Worm (Caenorhabditis elegans) whole organism, L4 larva: Measurements from ENCODE around the gene ucr-2.3.

Experiments used
- F10B5.3 ChIP-seq: sonication (generic microtip); optimal IDR thresholded peaks from 2 replicates; lab custom pipeline; 2016; ENCODE audit warnings: mild to moderate bottlenecking, missing genetic modification characterization, missing compliant biosample characterization
- F37D6.2 ChIP-seq: sonication (generic microtip); optimal IDR thresholded peaks from 2 replicates; lab custom pipeline; 2016; ENCODE audit warnings: mild to moderate bottlenecking, missing genetic modification characterization, missing compliant biosample characterization
- F44E2.7 ChIP-seq: fragments of 200-800 bp; sonication (Bioruptor generic); IDR thresholded peaks from 2 replicates; pipeline ENCODE4 v2.1.2; 2022; ENCODE audit warnings: missing genetic modification characterization, missing compliant biosample characterization
- T26A8.4 ChIP-seq: fragments of 200-800 bp; sonication (Bioruptor generic); IDR thresholded peaks from 2 replicates; pipeline ENCODE4 v1.3.6; 2022; ENCODE audit warnings: missing genetic modification characterization, missing compliant biosample characterization
- Y105C5A.15 ChIP-seq: fragments of 200-800 bp; sonication (Bioruptor generic); IDR thresholded peaks from 2 replicates; pipeline ENCODE4 v1.3.6; 2022; ENCODE audit warnings: missing genetic modification characterization, missing compliant biosample characterization
- Y5F2A.4 ChIP-seq: fragments of 200-800 bp; sonication (Bioruptor generic); optimal IDR thresholded peaks from 2 replicates; lab custom pipeline; 2018; ENCODE audit warnings: mild to moderate bottlenecking, missing genetic modification characterization, missing compliant biosample characterization
- arid-1 ChIP-seq: fragments of 200-800 bp; sonication (Bioruptor generic); conservative IDR thresholded peaks from 2 replicates; pipeline ENCODE4 v1.3.6; 2022; ENCODE audit warnings: missing genetic modification reagents, missing genetic modification characterization, missing compliant biosample characterization
- ceh-44 ChIP-seq: fragments of 200-800 bp; sonication (Bioruptor generic); IDR thresholded peaks from 2 replicates; pipeline ENCODE4 v1.3.6; 2022; ENCODE audit warnings: missing genetic modification reagents, missing genetic modification characterization, missing compliant biosample characterization
- ceh-82 ChIP-seq: sonication (generic microtip); optimal IDR thresholded peaks from 2 replicates; lab custom pipeline; 2017; ENCODE audit warnings: missing biosample characterization, missing genetic modification characterization
- ces-1 ChIP-seq: fragments of 150-350 bp; sonication (generic microtip); optimal IDR thresholded peaks from 4 replicates; lab custom pipeline; 2014; ENCODE audit warnings: missing biosample characterization, missing genetic modification reagents, missing genetic modification characterization
- cey-2 ChIP-seq: sonication (generic microtip); optimal IDR thresholded peaks from 3 replicates; lab custom pipeline; 2017; ENCODE audit warnings: missing genetic modification characterization, mild to moderate bottlenecking, missing compliant biosample characterization, antibody characterized with exemption, borderline replicate concordance; ENCODE audit not compliant: insufficient read depth
- daf-8 ChIP-seq: fragments of 200-800 bp; sonication (Bioruptor generic); IDR thresholded peaks from 2 replicates; pipeline ENCODE4 v1.3.6; 2022; ENCODE audit warnings: missing genetic modification characterization, missing compliant biosample characterization
- dmd-6 ChIP-seq: fragments of 200-800 bp; sonication (Bioruptor generic); IDR thresholded peaks from 2 replicates; pipeline ENCODE4 v1.3.6; 2022; ENCODE audit warnings: missing genetic modification reagents, missing genetic modification characterization, missing compliant biosample characterization
- dmd-8 ChIP-seq: fragments of 200-800 bp; sonication (Bioruptor generic); IDR thresholded peaks from 2 replicates; pipeline ENCODE4 v1.3.6; 2022; ENCODE audit warnings: missing genetic modification characterization, missing compliant biosample characterization
- duxl-1 ChIP-seq: sonication (generic microtip); optimal IDR thresholded peaks from 2 replicates; lab custom pipeline; 2016; ENCODE audit warnings: mild to moderate bottlenecking, missing genetic modification characterization, moderate library complexity, missing compliant biosample characterization; ENCODE audit not compliant: poor library complexity
- egl-27 ChIP-seq: sonication (generic microtip); optimal IDR thresholded peaks from 3 replicates; lab custom pipeline; 2017; ENCODE audit warnings: missing biosample characterization, missing genetic modification reagents, missing genetic modification characterization
- gei-8 ChIP-seq: fragments of 200-800 bp; sonication (Bioruptor generic); optimal IDR thresholded peaks from 2 replicates; lab custom pipeline; 2018; ENCODE audit warnings: mild to moderate bottlenecking, missing genetic modification characterization, missing compliant biosample characterization
- hlh-11 ChIP-seq: fragments of 200-800 bp; sonication (Bioruptor generic); optimal IDR thresholded peaks from 2 replicates; lab custom pipeline; 2018; ENCODE audit warnings: mild to moderate bottlenecking, missing genetic modification characterization, missing compliant biosample characterization
- hlh-30 ChIP-seq: sonication (generic microtip); optimal IDR thresholded peaks from 2 replicates; lab custom pipeline; 2017; ENCODE audit warnings: antibody characterized with exemption, mild to moderate bottlenecking, missing genetic modification characterization, missing compliant biosample characterization; ENCODE audit not compliant: insufficient read depth
- hmg-1.1 ChIP-seq: fragments of 200-800 bp; sonication (Bioruptor generic); IDR thresholded peaks from 2 replicates; pipeline ENCODE4 v1.3.6; 2022; ENCODE audit warnings: missing genetic modification reagents, missing genetic modification characterization, missing compliant biosample characterization
- lim-7 ChIP-seq: fragments of 200-800 bp; sonication (Bioruptor generic); IDR thresholded peaks from 2 replicates; pipeline ENCODE4 v1.3.6; 2022; ENCODE audit warnings: missing genetic modification characterization, missing compliant biosample characterization
- lin-1 ChIP-seq: fragments of 200-800 bp; sonication (Bioruptor generic); IDR thresholded peaks from 2 replicates; pipeline ENCODE4 v1.3.6; 2022; ENCODE audit warnings: missing genetic modification reagents, missing genetic modification characterization, missing compliant biosample characterization
- lin-13 ChIP-seq: fragments of 150-350 bp; optimal IDR thresholded peaks from 2 replicates; lab custom pipeline; 2014; ENCODE audit warnings: missing biosample characterization, missing genetic modification reagents, missing genetic modification characterization
- lin-38 ChIP-seq: fragments of 200-800 bp; sonication (Bioruptor generic); IDR thresholded peaks from 2 replicates; pipeline ENCODE4 v1.3.6; 2022; ENCODE audit warnings: missing genetic modification reagents, missing genetic modification characterization, missing compliant biosample characterization
- lin-39 ChIP-seq: fragments of 150-350 bp; optimal IDR thresholded peaks from 2 replicates; lab custom pipeline; 2014; ENCODE audit warnings: missing biosample characterization, missing genetic modification reagents, missing genetic modification characterization
- lir-3 ChIP-seq: sonication (generic microtip); optimal IDR thresholded peaks from 2 replicates; lab custom pipeline; 2016; ENCODE audit warnings: mild to moderate bottlenecking, missing genetic modification characterization, missing compliant biosample characterization
- mep-1 ChIP-seq: fragments of 150-350 bp; sonication (generic microtip); optimal IDR thresholded peaks from 3 replicates; lab custom pipeline; 2014; ENCODE audit warnings: missing biosample characterization, missing genetic modification characterization
- mes-2 ChIP-seq: sonication (generic microtip); optimal IDR thresholded peaks from 2 replicates; lab custom pipeline; 2016; ENCODE audit warnings: missing genotype, mild to moderate bottlenecking, missing genetic modification characterization, missing compliant biosample characterization; ENCODE audit not compliant: poor library complexity, severe bottlenecking
- mxl-3 ChIP-seq: fragments of 200-800 bp; sonication (Bioruptor generic); optimal IDR thresholded peaks from 2 replicates; lab custom pipeline; 2018; ENCODE audit warnings: mild to moderate bottlenecking, missing genetic modification characterization, missing compliant biosample characterization
- nhr-25 ChIP-seq: sonication (generic microtip); optimal IDR thresholded peaks from 2 replicates; lab custom pipeline; 2017; ENCODE audit warnings: missing genetic modification characterization, mild to moderate bottlenecking, missing compliant biosample characterization, antibody characterized with exemption, moderate library complexity, borderline replicate concordance; ENCODE audit not compliant: insufficient read depth
- nhr-42 ChIP-seq: fragments of 200-800 bp; sonication (Bioruptor generic); IDR thresholded peaks from 2 replicates; pipeline ENCODE4 v1.3.6; 2022; ENCODE audit warnings: missing genetic modification characterization, missing compliant biosample characterization
- pha-4 ChIP-seq, 2 experiments: fragments of 150-350 bp in 1 of 2; fragments of 200-800 bp in 1 of 2; sonication (Bioruptor generic) in 1 of 2; IDR thresholded peaks in 1 of 2; optimal IDR thresholded peaks in 1 of 2; 2 replicates each; pipeline versions ENCODE4 v1.3.6 to Lab custom; 2014 to 2022; ENCODE audit warnings: missing genetic modification characterization in 2 of 2, missing genetic modification reagents in 2 of 2, missing biosample characterization in 1 of 2, missing compliant biosample characterization in 1 of 2
- php-3 ChIP-seq: fragments of 200-800 bp; sonication (Bioruptor generic); IDR thresholded peaks from 2 replicates; pipeline ENCODE4 v1.3.6; 2022; ENCODE audit warnings: missing genetic modification reagents, missing genetic modification characterization, missing compliant biosample characterization
- saeg-2 ChIP-seq: fragments of 200-800 bp; sonication (Bioruptor generic); IDR thresholded peaks from 2 replicates; pipeline ENCODE4 v1.3.6; 2022; ENCODE audit warnings: missing genetic modification reagents, missing genetic modification characterization, missing compliant biosample characterization
- set-16 ChIP-seq: fragments of 200-800 bp; sonication (Bioruptor generic); IDR thresholded peaks from 2 replicates; pipeline ENCODE4 v1.3.6; 2022; ENCODE audit warnings: missing genetic modification reagents, missing genetic modification characterization, missing compliant biosample characterization
- spr-3 ChIP-seq: fragments of 200-800 bp; sonication (Bioruptor generic); optimal IDR thresholded peaks from 2 replicates; lab custom pipeline; 2018; ENCODE audit warnings: mild to moderate bottlenecking, missing genetic modification characterization, missing compliant biosample characterization
- tag-97 ChIP-seq: fragments of 200-800 bp; sonication (Bioruptor generic); IDR thresholded peaks from 2 replicates; pipeline ENCODE4 v1.3.6; 2022; ENCODE audit warnings: missing genetic modification characterization, missing compliant biosample characterization
- unc-62 ChIP-seq, 3 experiments: fragments of 150-350 bp in 1 of 3; sonication (generic microtip); optimal IDR thresholded peaks in 2 of 3; peaks in 1 of 3; 1 replicate in 1 of 3; 2 replicates in 2 of 3; lab custom pipeline; 2014 to 2017; ENCODE audit warnings: missing biosample characterization in 3 of 3, missing genetic modification characterization in 3 of 3, missing genetic modification reagents in 3 of 3, missing genotype in 1 of 3

The ucr-2.3 gene

ce11 chrIII:900134-900533 lies 20.5 kb downstream of the ucr-2.3 start (continued):
- TF ChIP-seq nhr-42 (GFP tag; lab: Robert Waterston, UW) (no peak), F10B5.3 (tag; lab: Kevin White, UChicago) (no peak), set-16 (GFP tag; lab: Robert Waterston, UW) (peak; percentile 31; the same call in 1 of the 2 replicates), lin-1 (GFP tag; lab: Robert Waterston, UW) (no peak), daf-8 (no peak), ceh-44 (GFP tag; lab: Robert Waterston, UW) (no peak), Y105C5A.15 (GFP tag; lab: Robert Waterston, UW) (0 out of 2 replicates have a peak, but pooled peaks have one; percentile 37), lir-3 (tag; lab: Kevin White, UChicago) (no peak), lin-39 (no peak), tag-97 (GFP tag; lab: Robert Waterston, UW) (no peak), pha-4 (GFP tag; IDR thresholded peaks at IDR 0.05; lab: Robert Waterston, UW) (no peak), pha-4 (tag; optimal IDR thresholded peaks at IDR 0.05; lab: Kevin White, UChicago) (no peak), egl-27 (tag; lab: Kevin White, UChicago) (no peak), saeg-2 (GFP tag; lab: Robert Waterston, UW) (no peak), Y5F2A.4 (GFP tag; lab: Kevin White, UChicago) (no peak), ces-1 (GFP tag; lab: Kevin White, UChicago) (no peak), arid-1 (GFP tag; lab: Robert Waterston, UW) (0 out of 2 replicates have a peak, but pooled peaks have one; percentile 26), hlh-30 (no peak), cey-2 (tag; lab: Kevin White, UChicago) (no peak), lin-38 (GFP tag; lab: Robert Waterston, UW) (peak; percentile 61), F44E2.7 (GFP tag; lab: Robert Waterston, UW) (no peak), T26A8.4 (GFP tag; lab: Robert Waterston, UW) (no peak), gei-8 (GFP tag; lab: Kevin White, UChicago) (no peak), nhr-25 (tag; lab: Kevin White, UChicago) (no peak), ceh-82 (tag; lab: Kevin White, UChicago) (no peak), dmd-6 (GFP tag; lab: Robert Waterston, UW) (no peak), duxl-1 (tag; lab: Kevin White, UChicago) (no peak), spr-3 (GFP tag; lab: Kevin White, UChicago) (no peak), hlh-11 (tag; lab: Kevin White, UChicago) (no peak), mep-1 (no peak), unc-62 (GFP tag; optimal IDR thresholded peaks at IDR 0.05 in 1 of 2; lab: Kevin White, UChicago) (no peak), unc-62 (tag; optimal IDR thresholded peaks at IDR 0.05; lab: Kevin White, UChicago) (no peak), mxl-3 (GFP tag; lab: Kevin White, UChicago) (no peak), F37D6.2 (no peak), mes-2 (tag; lab: Kevin White, UChicago) (no peak), lin-13 (no peak)

ce11 chrIII:901148-901547 lies 21.5 kb downstream of the ucr-2.3 start, which contains the start of gene sucl-2:
Gene sucl-2 (minus strand): TSS chrIII:901412.
- TF ChIP-seq lim-7 (GFP tag; lab: Robert Waterston, UW) = no peak
- no peak for TF ChIP-seq duxl-1 (tag; lab: Kevin White, UChicago)
- no peak for TF ChIP-seq mxl-3 (GFP tag; lab: Kevin White, UChicago)
- no peak for TF ChIP-seq lin-1 (GFP tag; lab: Robert Waterston, UW)
- TF ChIP-seq php-3 (GFP tag; lab: Robert Waterston, UW) = no peak
- no peak for TF ChIP-seq hmg-1.1 (GFP tag; lab: Robert Waterston, UW)
- 0 out of 2 replicates have a peak, but pooled peaks have one; percentile 51 for TF ChIP-seq dmd-8 (GFP tag; lab: Robert Waterston, UW)
- no peak for TF ChIP-seq hlh-11 (tag; lab: Kevin White, UChicago)
- TF ChIP-seq, all 104 proteins: peak for 1
